Worm (Caenorhabditis elegans): ENCODE data around the gene F49E12.10.

The F49E12.10 gene

ce11 chrII:8428947-8429919 is 38.4 kb downstream of the F49E12.10 start:
- no peak for TF ChIP-seq ceh-36 (tag; optimal IDR thresholded peaks at IDR 0.05)
- TF ChIP-seq hmbx-1 (tag; optimal IDR thresholded peaks at IDR 0.05), result no peak
- no peak for TF ChIP-seq aly-1 (tag; optimal IDR thresholded peaks at IDR 0.05)
- TF ChIP-seq ets-7 (tag; optimal IDR thresholded peaks at IDR 0.05), result no peak
- no peak for TF ChIP-seq hnd-1 (tag; optimal IDR thresholded peaks at IDR 0.05)
- TF ChIP-seq scrt-1 (GFP tag; IDR thresholded peaks at IDR 0.05), result no peak
- no peak for TF ChIP-seq pes-1 (GFP tag; IDR thresholded peaks at IDR 0.05)
- TF ChIP-seq B0310.2 (tag; optimal IDR thresholded peaks at IDR 0.05), result no peak
- TF ChIP-seq ceh-13 (GFP tag; optimal IDR thresholded peaks at IDR 0.05), result no peak
- TF ChIP-seq F13C5.2 (tag; optimal IDR thresholded peaks at IDR 0.05), result no peak
- TF ChIP-seq flt-1 (GFP tag; IDR thresholded peaks at IDR 0.05), result no peak
- no peak for TF ChIP-seq sea-1 (GFP tag; conservative IDR thresholded peaks at IDR 0.05)
- TF ChIP-seq tbx-37 (GFP tag; conservative IDR thresholded peaks at IDR 0.05), result no peak
- no peak for TF ChIP-seq tbx-11 (GFP tag; IDR thresholded peaks at IDR 0.05)
- TF ChIP-seq ama-1 (optimal IDR thresholded peaks at IDR 0.05), result no peak
- TF ChIP-seq hmg-4 (GFP tag; optimal IDR thresholded peaks at IDR 0.05), result no peak

- TF ChIP-seq tbx-11 (GFP tag; IDR thresholded peaks at IDR 0.05), result no peak
- TF ChIP-seq scrt-1 (GFP tag; IDR thresholded peaks at IDR 0.05), result no peak
- no peak for TF ChIP-seq ets-7 (tag; optimal IDR thresholded peaks at IDR 0.05)
- TF ChIP-seq aly-1 (tag; optimal IDR thresholded peaks at IDR 0.05), result no peak
- TF ChIP-seq hnd-1 (tag; optimal IDR thresholded peaks at IDR 0.05), result no peak
- TF ChIP-seq ceh-36 (tag; optimal IDR thresholded peaks at IDR 0.05), result no peak
- TF ChIP-seq hmbx-1 (tag; optimal IDR thresholded peaks at IDR 0.05), result no peak
- no peak for TF ChIP-seq F13C5.2 (tag; optimal IDR thresholded peaks at IDR 0.05)
- no peak for TF ChIP-seq hmg-4 (GFP tag; optimal IDR thresholded peaks at IDR 0.05)
Measured at ce11 chrII:8431954-8432353, 41.1 kb downstream of the F49E12.10 start, which contains the start of gene acp-2. acp-2 (minus strand) TSS chrII:8432054.

ce11 chrII:8435005-8435404 is 44.2 kb downstream of the F49E12.10 start, which contains the start of gene acp-4:
acp-4 (minus strand) TSS chrII:8435105.
- TF ChIP-seq tra-4 (tag; optimal IDR thresholded peaks at IDR 0.05), result no peak
- TF ChIP-seq scrt-1 (GFP tag; IDR thresholded peaks at IDR 0.05), result no peak
- no peak for TF ChIP-seq ceh-36 (tag; optimal IDR thresholded peaks at IDR 0.05)
- no peak for TF ChIP-seq tbx-37 (GFP tag; conservative IDR thresholded peaks at IDR 0.05)
- TF ChIP-seq F13C5.2 (tag; optimal IDR thresholded peaks at IDR 0.05), result no peak
- no peak for TF ChIP-seq tbx-11 (GFP tag; IDR thresholded peaks at IDR 0.05)
- no peak for TF ChIP-seq ceh-13 (GFP tag; optimal IDR thresholded peaks at IDR 0.05)
- no peak for TF ChIP-seq hmg-4 (GFP tag; optimal IDR thresholded peaks at IDR 0.05)
- no peak for TF ChIP-seq pes-1 (GFP tag; IDR thresholded peaks at IDR 0.05)
- no peak for TF ChIP-seq ama-1 (optimal IDR thresholded peaks at IDR 0.05)
- no peak for TF ChIP-seq B0310.2 (tag; optimal IDR thresholded peaks at IDR 0.05)
- no peak for TF ChIP-seq sea-1 (GFP tag; conservative IDR thresholded peaks at IDR 0.05)

DNA sequence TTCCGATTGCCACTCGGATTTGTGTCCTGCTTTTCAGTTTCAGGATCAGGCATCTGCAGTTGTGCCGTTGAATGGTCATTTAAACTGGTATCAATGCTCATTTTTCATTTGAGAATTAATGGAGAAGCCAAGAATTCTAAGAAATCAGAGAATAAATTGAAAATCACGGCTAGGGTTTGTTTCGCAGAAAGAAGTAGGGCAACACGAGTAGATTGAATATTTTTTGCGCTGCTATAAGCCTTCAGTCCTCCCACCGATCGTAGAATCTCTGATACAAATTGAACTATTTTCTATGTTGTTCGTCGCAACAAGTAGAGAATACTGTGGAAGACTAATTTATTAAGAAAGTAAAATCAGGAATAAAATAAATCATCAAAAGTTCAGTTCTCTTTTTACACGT is 46.2 kb downstream of the F49E12.10 start, which contains the start of gene acp-3:
acp-3 (minus strand) TSS at position 101 of the 400 bp plus-strand sequence.
- no peak for TF ChIP-seq hmbx-1 (tag; optimal IDR thresholded peaks at IDR 0.05)
- TF ChIP-seq ets-7 (tag; optimal IDR thresholded peaks at IDR 0.05), result no peak
- TF ChIP-seq sea-1 (GFP tag; conservative IDR thresholded peaks at IDR 0.05), result no peak
- no peak for TF ChIP-seq aly-1 (tag; optimal IDR thresholded peaks at IDR 0.05)
- no peak for TF ChIP-seq tra-4 (tag; optimal IDR thresholded peaks at IDR 0.05)
- no peak for TF ChIP-seq B0310.2 (tag; optimal IDR thresholded peaks at IDR 0.05)
- no peak for TF ChIP-seq hmg-4 (GFP tag; optimal IDR thresholded peaks at IDR 0.05)
- no peak for TF ChIP-seq hnd-1 (tag; optimal IDR thresholded peaks at IDR 0.05)
- no peak for TF ChIP-seq ama-1 (optimal IDR thresholded peaks at IDR 0.05)
- no peak for TF ChIP-seq pes-1 (GFP tag; IDR thresholded peaks at IDR 0.05)
- TF ChIP-seq scrt-1 (GFP tag; IDR thresholded peaks at IDR 0.05), result no peak
- TF ChIP-seq F13C5.2 (tag; optimal IDR thresholded peaks at IDR 0.05), result no peak
- no peak for TF ChIP-seq tbx-11 (GFP tag; IDR thresholded peaks at IDR 0.05)
- no peak for TF ChIP-seq flt-1 (GFP tag; IDR thresholded peaks at IDR 0.05)
- no peak for TF ChIP-seq tbx-37 (GFP tag; conservative IDR thresholded peaks at IDR 0.05)
- TF ChIP-seq ceh-13 (GFP tag; optimal IDR thresholded peaks at IDR 0.05), result no peak
- no peak for TF ChIP-seq ceh-36 (tag; optimal IDR thresholded peaks at IDR 0.05)

ce11 chrII:8438791-8439287 is 48.0 kb downstream of the F49E12.10 start, which contains the start of gene lips-10:
lips-10 (plus strand) TSS chrII:8439168.
- TF ChIP-seq hnd-1 (tag; optimal IDR thresholded peaks at IDR 0.05), result no peak

DNA sequence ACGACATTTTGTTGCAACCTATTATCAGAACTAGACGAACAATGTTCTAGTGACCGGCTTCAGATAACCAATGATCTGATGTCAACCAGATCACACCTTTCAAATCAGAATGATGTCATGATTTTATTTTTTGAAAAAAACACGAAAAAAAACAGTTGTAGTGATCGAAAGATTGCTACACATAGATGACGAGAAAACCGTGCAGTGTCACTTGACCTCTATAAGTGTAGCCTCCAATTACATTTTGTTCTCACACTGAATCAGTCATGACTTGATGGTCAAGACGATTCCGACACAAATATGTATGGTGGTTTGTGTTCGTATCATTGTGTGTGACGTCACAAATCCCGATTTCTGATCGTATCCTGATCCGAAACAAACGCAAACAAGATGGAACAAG is 49.2 kb downstream of the F49E12.10 start:
- no peak for TF ChIP-seq ceh-36 (tag; optimal IDR thresholded peaks at IDR 0.05)

- TF ChIP-seq ets-7 (tag; optimal IDR thresholded peaks at IDR 0.05), result no peak
- no peak for TF ChIP-seq pes-1 (GFP tag; IDR thresholded peaks at IDR 0.05)
- no peak for TF ChIP-seq aly-1 (tag; optimal IDR thresholded peaks at IDR 0.05)
- no peak for TF ChIP-seq tbx-11 (GFP tag; IDR thresholded peaks at IDR 0.05)
- TF ChIP-seq scrt-1 (GFP tag; IDR thresholded peaks at IDR 0.05), result no peak
- TF ChIP-seq hnd-1 (tag; optimal IDR thresholded peaks at IDR 0.05), result no peak
- no peak for TF ChIP-seq flt-1 (GFP tag; IDR thresholded peaks at IDR 0.05)
- TF ChIP-seq ama-1 (optimal IDR thresholded peaks at IDR 0.05), result no peak
- no peak for TF ChIP-seq F13C5.2 (tag; optimal IDR thresholded peaks at IDR 0.05)
- no peak for TF ChIP-seq ceh-13 (GFP tag; optimal IDR thresholded peaks at IDR 0.05)
- no peak for TF ChIP-seq tbx-37 (GFP tag; conservative IDR thresholded peaks at IDR 0.05)
- TF ChIP-seq hmbx-1 (tag; optimal IDR thresholded peaks at IDR 0.05), result no peak
- TF ChIP-seq B0310.2 (tag; optimal IDR thresholded peaks at IDR 0.05), result no peak
- TF ChIP-seq sea-1 (GFP tag; conservative IDR thresholded peaks at IDR 0.05), result no peak
- no peak for TF ChIP-seq hmg-4 (GFP tag; optimal IDR thresholded peaks at IDR 0.05)
Measured at ce11 chrII:8440792-8441191, 49.9 kb downstream of the F49E12.10 start.
